Fruit fly (Drosophila melanogaster) whole organism, embryonic: ENCODE measurements around the gene Trf4-1.

Source experiments
- Abd-B ChIP-seq: fragments of 200-800 bp; sonication (Bioruptor generic); optimal IDR thresholded peaks from 2 replicates; lab custom pipeline; 2018; ENCODE audit warnings: missing biosample characterization, mild to moderate bottlenecking, missing genetic modification characterization, moderate library complexity
- Ada2b ChIP-seq: fragments of 200-800 bp; sonication (Bioruptor generic); IDR thresholded peaks from 2 replicates; pipeline ENCODE4 v1.3.6; 2022; ENCODE audit warnings: missing biosample characterization, missing genetic modification characterization
- Antp ChIP-seq: fragments of 200-800 bp; sonication (Bioruptor generic); optimal IDR thresholded peaks from 3 replicates; lab custom pipeline; 2016; ENCODE audit warnings: missing biosample characterization, missing genetic modification characterization
- BEAF-32 ChIP-seq: fragments of 200-800 bp; sonication (Bioruptor generic); optimal IDR thresholded peaks from 3 replicates; lab custom pipeline; 2017; ENCODE audit warnings: missing biosample characterization, missing genetic modification characterization, mild to moderate bottlenecking, moderate library complexity, missing genetic modification reagents
- CG10431 ChIP-seq: fragments of 200-800 bp; sonication (Bioruptor generic); optimal IDR thresholded peaks from 3 replicates; lab custom pipeline; 2018; ENCODE audit warnings: missing biosample characterization, mild to moderate bottlenecking, missing genetic modification characterization
- CG11093 ChIP-seq: fragments of 200-800 bp; sonication (Bioruptor generic); IDR thresholded peaks from 3 replicates; pipeline ENCODE4 v1.3.6; 2022; ENCODE audit warnings: missing biosample characterization, missing genetic modification characterization
- CG11504 ChIP-seq: fragments of 200-800 bp; sonication (Bioruptor generic); optimal IDR thresholded peaks from 3 replicates; lab custom pipeline; 2019; ENCODE audit warnings: missing biosample characterization, mild to moderate bottlenecking, missing genetic modification characterization, moderate library complexity
- CG11695 ChIP-seq: fragments of 200-800 bp; sonication (Bioruptor generic); IDR thresholded peaks from 3 replicates; pipeline ENCODE4 v1.3.6; 2022; ENCODE audit warnings: missing biosample characterization, missing genetic modification characterization
- CG12104 ChIP-seq: fragments of 200-800 bp; sonication (Bioruptor generic); optimal IDR thresholded peaks from 3 replicates; lab custom pipeline; 2016; ENCODE audit warnings: missing biosample characterization, missing genetic modification characterization
- CG12769 ChIP-seq: fragments of 200-800 bp; sonication (Bioruptor generic); optimal IDR thresholded peaks from 2 replicates; lab custom pipeline; 2019; ENCODE audit warnings: missing biosample characterization, mild to moderate bottlenecking, missing genetic modification characterization, moderate library complexity
- CG13624 ChIP-seq: fragments of 200-800 bp; sonication (Bioruptor generic); optimal IDR thresholded peaks from 2 replicates; lab custom pipeline; 2016; ENCODE audit warnings: missing biosample characterization, missing genetic modification characterization
- CG18262 ChIP-seq: fragments of 200-800 bp; optimal IDR thresholded peaks from 3 replicates; lab custom pipeline; 2019; ENCODE audit warnings: missing biosample characterization, mild to moderate bottlenecking, missing genetic modification characterization, moderate library complexity
- CG2678 ChIP-seq: fragments of 200-800 bp; sonication (Bioruptor generic); optimal IDR thresholded peaks from 3 replicates; lab custom pipeline; 2019; ENCODE audit warnings: missing biosample characterization, mild to moderate bottlenecking, missing genetic modification characterization, moderate library complexity
- CG2712 ChIP-seq: fragments of 200-800 bp; optimal IDR thresholded peaks from 3 replicates; lab custom pipeline; 2019; ENCODE audit warnings: missing biosample characterization, mild to moderate bottlenecking, missing genetic modification characterization, moderate library complexity
- CG3995 ChIP-seq: fragments of 200-800 bp; sonication (Bioruptor generic); optimal IDR thresholded peaks from 3 replicates; lab custom pipeline; 2016; ENCODE audit warnings: missing biosample characterization, missing genetic modification characterization
- CG4617 ChIP-seq: fragments of 200-800 bp; sonication (Bioruptor generic); optimal IDR thresholded peaks from 3 replicates; lab custom pipeline; 2016; ENCODE audit warnings: missing biosample characterization, missing genetic modification characterization, borderline replicate concordance
- CG7839 ChIP-seq: fragments of 200-800 bp; sonication (Bioruptor generic); optimal IDR thresholded peaks from 3 replicates; lab custom pipeline; 2018; ENCODE audit warnings: missing biosample characterization, mild to moderate bottlenecking, missing genetic modification characterization, moderate library complexity
- D19A ChIP-seq: fragments of 200-800 bp; optimal IDR thresholded peaks from 3 replicates; lab custom pipeline; 2019; ENCODE audit warnings: missing biosample characterization, mild to moderate bottlenecking, missing genetic modification characterization, moderate library complexity
- H2.0 ChIP-seq: fragments of 200-800 bp; sonication (Bioruptor generic); IDR thresholded peaks from 2 replicates; pipeline ENCODE4 v1.3.6; 2022; ENCODE audit warnings: missing biosample characterization, missing genetic modification characterization
- Lim3 ChIP-seq: fragments of 200-800 bp; sonication (Bioruptor generic); IDR thresholded peaks from 2 replicates; pipeline ENCODE4 v1.3.6; 2022; ENCODE audit warnings: missing biosample characterization, missing genetic modification characterization
- Oli ChIP-seq: fragments of 200-800 bp; sonication (Bioruptor generic); optimal IDR thresholded peaks from 2 replicates; lab custom pipeline; 2018; ENCODE audit warnings: missing biosample characterization, mild to moderate bottlenecking, missing genetic modification characterization, moderate library complexity
- Ssrp ChIP-seq: fragments of 200-800 bp; sonication (Bioruptor generic); optimal IDR thresholded peaks from 2 replicates; lab custom pipeline; 2018; ENCODE audit warnings: missing biosample characterization, mild to moderate bottlenecking, missing genetic modification characterization, moderate library complexity
- aop ChIP-seq: fragments of 200-800 bp; sonication (Bioruptor generic); IDR thresholded peaks from 2 replicates; pipeline ENCODE4 v1.3.6; 2022; ENCODE audit warnings: missing biosample characterization, missing genetic modification characterization
- ato ChIP-seq: fragments of 200-800 bp; sonication (Bioruptor generic); IDR thresholded peaks from 2 replicates; pipeline ENCODE4 v1.3.6; 2022; ENCODE audit warnings: missing biosample characterization, missing genetic modification characterization; ENCODE audit not compliant: partially characterized antibody
- dm ChIP-seq: fragments of 200-800 bp; sonication (Bioruptor generic); optimal IDR thresholded peaks from 3 replicates; lab custom pipeline; 2016; ENCODE audit warnings: missing biosample characterization, missing genetic modification characterization
- gce ChIP-seq: fragments of 200-800 bp; sonication (Bioruptor generic); IDR thresholded peaks from 3 replicates; pipeline ENCODE4 v1.3.6; 2022; ENCODE audit warnings: missing biosample characterization, missing genetic modification characterization
- gem ChIP-seq: fragments of 200-800 bp; sonication (Bioruptor generic); optimal IDR thresholded peaks from 2 replicates; lab custom pipeline; 2019; ENCODE audit warnings: missing biosample characterization, mild to moderate bottlenecking, missing genetic modification characterization, moderate library complexity
- grau ChIP-seq: fragments of 200-800 bp; optimal IDR thresholded peaks from 3 replicates; lab custom pipeline; 2019; ENCODE audit warnings: missing biosample characterization, mild to moderate bottlenecking, missing genetic modification characterization, moderate library complexity
- gt ChIP-seq: fragments of 200-800 bp; sonication (Bioruptor generic); IDR thresholded peaks from 2 replicates; pipeline ENCODE4 v1.3.6; 2022; ENCODE audit warnings: missing biosample characterization, missing genetic modification characterization
- insv ChIP-seq, 2 experiments: fragments of 200-800 bp; sonication (Bioruptor generic); optimal IDR thresholded peaks; 3 replicates each; lab custom pipeline; 2016 to 2018; ENCODE audit warnings: missing biosample characterization in 2 of 2, missing genetic modification characterization in 2 of 2
- jumu ChIP-seq: fragments of 200-800 bp; sonication (Bioruptor generic); optimal IDR thresholded peaks from 3 replicates; lab custom pipeline; 2016; ENCODE audit warnings: missing biosample characterization, missing genetic modification characterization
- kah ChIP-seq: fragments of 200-800 bp; sonication (Bioruptor generic); optimal IDR thresholded peaks from 2 replicates; lab custom pipeline; 2018; ENCODE audit warnings: missing biosample characterization, mild to moderate bottlenecking, missing genetic modification characterization
- lilli ChIP-seq: fragments of 200-800 bp; sonication (Bioruptor generic); optimal IDR thresholded peaks from 3 replicates; lab custom pipeline; 2016; ENCODE audit warnings: missing biosample characterization, missing genetic modification characterization
- phol ChIP-seq: fragments of 200-800 bp; sonication (Bioruptor generic); optimal IDR thresholded peaks from 3 replicates; lab custom pipeline; 2018; ENCODE audit warnings: missing biosample characterization, mild to moderate bottlenecking, missing genetic modification characterization, moderate library complexity
- row ChIP-seq: fragments of 200-800 bp; sonication (Bioruptor generic); IDR thresholded peaks from 3 replicates; pipeline ENCODE4 v1.3.6; 2022; ENCODE audit warnings: missing biosample characterization, missing genetic modification characterization
- sens ChIP-seq: fragments of 200-800 bp; sonication (Bioruptor generic); peaks from one replicate; lab custom pipeline; 2016; ENCODE audit warnings: missing biosample characterization, missing genetic modification characterization
- so ChIP-seq: fragments of 200-800 bp; sonication (Bioruptor generic); IDR thresholded peaks from 3 replicates; pipeline ENCODE4 v1.3.6; 2022; ENCODE audit warnings: missing biosample characterization, missing genetic modification characterization
- sr ChIP-seq: fragments of 200-800 bp; sonication (Bioruptor generic); IDR thresholded peaks from 3 replicates; pipeline ENCODE4 v1.3.6; 2022; ENCODE audit warnings: missing biosample characterization, missing genetic modification characterization
- vnd ChIP-seq: fragments of 200-800 bp; sonication (Bioruptor generic); IDR thresholded peaks from 3 replicates; pipeline ENCODE4 v1.3.6; 2022; ENCODE audit warnings: missing biosample characterization, missing genetic modification characterization; ENCODE audit not compliant: partially characterized antibody

The Trf4-1 gene

DNA sequence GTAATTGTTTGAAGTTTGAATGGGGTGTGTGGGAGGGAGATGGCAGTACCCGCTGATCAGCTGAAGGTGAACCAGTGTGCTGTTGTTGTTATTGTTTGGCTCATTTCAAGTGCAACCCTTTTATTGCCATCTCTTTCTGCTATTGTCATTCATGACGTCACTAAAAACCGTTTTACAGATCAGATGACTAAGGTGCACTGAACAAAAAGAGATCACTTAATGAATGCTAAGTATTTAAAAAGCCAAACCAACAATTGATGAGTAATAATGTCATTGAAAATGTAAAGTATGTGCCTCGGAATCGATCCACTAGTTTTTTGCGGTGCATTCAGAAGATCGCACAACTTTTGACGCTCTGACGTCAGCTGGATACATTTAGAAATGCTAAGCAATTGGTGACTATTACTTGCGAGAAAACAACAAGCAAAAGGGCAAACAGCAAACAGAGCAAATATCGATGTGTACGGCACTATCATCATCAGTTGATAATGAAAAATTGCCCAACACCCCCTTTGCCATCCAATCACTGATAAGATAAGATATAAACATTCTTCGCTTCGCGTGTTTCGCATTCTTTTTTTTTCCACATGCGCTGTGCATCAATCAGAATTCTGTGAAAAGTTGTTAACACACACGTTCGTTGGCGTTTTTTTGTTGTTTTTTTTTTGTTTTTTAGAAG, 14.7 kb downstream of the Trf4-1 start (continued):
- TF ChIP-seq Ada2b (GFP tag; lab: Robert Waterston, UW) = peak; percentile 28; the same call in 1 of the 2 replicates

DNA sequence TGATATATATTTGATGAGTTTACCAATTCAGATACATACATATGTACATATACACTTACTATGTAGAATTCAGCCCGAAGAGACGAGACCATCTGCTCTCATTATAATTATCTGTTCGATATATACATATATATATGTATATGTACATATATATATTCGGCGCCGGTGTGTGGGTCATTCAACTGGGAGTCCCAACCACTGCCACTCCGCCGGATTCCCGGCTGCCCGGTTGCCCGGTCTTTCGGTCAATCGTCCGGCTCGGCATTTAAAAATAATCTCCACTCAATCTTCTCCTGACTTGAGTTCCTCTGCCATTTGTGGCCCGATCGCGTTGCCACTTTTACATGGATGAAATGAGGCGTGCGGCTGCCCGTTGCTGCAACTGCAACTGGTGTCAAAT, 16.6 kb downstream of the Trf4-1 start:
- TF ChIP-seq CG10431 (GFP tag; lab: Kevin White, UChicago) (no peak), CG12769 (tag; lab: Kevin White, UChicago) (peak; percentile 17), CG11695 (GFP tag; lab: Robert Waterston, UW) (no peak), CG12104 (no peak), kah (GFP tag; lab: Kevin White, UChicago) (peak; percentile 61), so (no peak), Ssrp (tag; lab: Kevin White, UChicago) (no peak), sens (GFP tag; lab: Kevin White, UChicago) (peak; percentile 33), CG3995 (GFP tag; lab: Kevin White, UChicago) (no peak)

DNA sequence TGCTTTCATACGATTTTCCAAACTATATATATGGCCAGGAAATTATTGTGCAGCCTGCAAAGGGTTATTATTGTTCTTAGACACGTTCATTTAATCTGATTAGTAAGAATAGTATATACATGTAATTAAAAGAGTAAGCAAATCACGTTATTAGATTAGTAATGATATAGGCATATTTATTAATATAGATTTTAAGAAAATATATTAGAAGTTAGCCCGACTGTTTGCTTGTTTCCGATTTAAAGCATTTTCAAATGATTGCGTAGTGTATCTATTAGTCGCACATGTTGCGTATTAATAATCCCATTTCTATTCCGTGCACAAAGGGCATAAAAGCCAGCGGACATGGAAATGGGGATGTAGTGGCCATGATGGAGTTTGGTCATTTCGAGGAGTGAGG, 19.0 kb downstream of the Trf4-1 start:
- TF ChIP-seq Antp (GFP tag; lab: Kevin White, UChicago) = no peak
- no peak for TF ChIP-seq BEAF-32 (GFP tag; lab: Kevin White, UChicago)
- TF ChIP-seq insv (GFP tag; optimal IDR thresholded peaks at IDR 0.05; lab: Kevin White, UChicago) = no peak
- no peak for TF ChIP-seq dm (GFP tag; lab: Kevin White, UChicago)
- no peak for TF ChIP-seq ato (GFP tag; lab: Robert Waterston, UW)
- no peak for TF ChIP-seq gt (GFP tag; lab: Robert Waterston, UW)
- TF ChIP-seq CG13624 = no peak
- peak; percentile 2 for TF ChIP-seq CG2678 (tag; lab: Kevin White, UChicago)
- peak; percentile 16 for TF ChIP-seq CG2712 (tag; lab: Kevin White, UChicago)
- TF ChIP-seq D19A (tag; lab: Kevin White, UChicago) = peak; percentile 93
- TF ChIP-seq vnd (GFP tag; lab: Robert Waterston, UW) = no peak
- TF ChIP-seq CG11093 (GFP tag; lab: Robert Waterston, UW) = no peak
- TF ChIP-seq CG18262 (tag; lab: Kevin White, UChicago) = peak; percentile 29
- TF ChIP-seq row (GFP tag; lab: Robert Waterston, UW) = 0 out of 3 replicates have a peak, but pooled peaks have one; percentile 13
- no peak for TF ChIP-seq aop (GFP tag; lab: Robert Waterston, UW)
- no peak for TF ChIP-seq lilli (GFP tag; lab: Kevin White, UChicago)
- TF ChIP-seq gce (GFP tag; lab: Robert Waterston, UW) = no peak
- TF ChIP-seq CG7839 = peak; percentile 19
- peak; percentile 22 for TF ChIP-seq CG11504 (tag; lab: Kevin White, UChicago)
- TF ChIP-seq CG4617 (GFP tag; lab: Kevin White, UChicago) = no peak
- TF ChIP-seq sr = no peak
- TF ChIP-seq Lim3 = no peak
- TF ChIP-seq gem = peak; percentile 21
- TF ChIP-seq phol (tag; lab: Kevin White, UChicago) = peak; percentile 22
- TF ChIP-seq jumu (GFP tag; lab: Kevin White, UChicago) = no peak
- no peak for TF ChIP-seq H2.0 (GFP tag; lab: Robert Waterston, UW)
- TF ChIP-seq Oli (tag; lab: Kevin White, UChicago) = peak; percentile 21
- TF ChIP-seq Abd-B = no peak
- TF ChIP-seq grau = peak; percentile 11
